Worm (Caenorhabditis elegans) whole organism, L1 larva: ENCODE measurements around the gene cest-10.

Experiments used
- C34B4.2 ChIP-seq: sonication (generic microtip); optimal IDR thresholded peaks from 2 replicates; lab custom pipeline; 2017; ENCODE audit warnings: mild to moderate bottlenecking, missing genetic modification characterization, missing compliant biosample characterization
- F16B12.6 ChIP-seq: fragments of 150-350 bp; optimal IDR thresholded peaks from 2 replicates; lab custom pipeline; 2014; ENCODE audit warnings: missing biosample characterization, missing genetic modification characterization
- Y116A8C.19 ChIP-seq: sonication (generic microtip); optimal IDR thresholded peaks from 2 replicates; lab custom pipeline; 2016; ENCODE audit warnings: missing compliant biosample characterization, missing genetic modification characterization, borderline replicate concordance
- aha-1 ChIP-seq: fragments of 150-350 bp; optimal IDR thresholded peaks from 2 replicates; lab custom pipeline; 2014; ENCODE audit warnings: missing biosample characterization, missing genetic modification characterization
- aly-2 ChIP-seq: fragments of 150-350 bp; optimal IDR thresholded peaks from 2 replicates; lab custom pipeline; 2014; ENCODE audit warnings: missing biosample characterization, missing genetic modification characterization
- ama-1 ChIP-seq: fragments of 150-350 bp; optimal IDR thresholded peaks from 2 replicates; lab custom pipeline; 2014
- blmp-1 ChIP-seq: fragments of 150-350 bp; optimal IDR thresholded peaks from 2 replicates; lab custom pipeline; 2014; ENCODE audit warnings: missing biosample characterization, missing genetic modification characterization
- ceh-63 ChIP-seq: fragments of 200-800 bp; sonication (Bioruptor generic); optimal IDR thresholded peaks from 2 replicates; lab custom pipeline; 2018; ENCODE audit warnings: mild to moderate bottlenecking, missing genetic modification characterization, missing compliant biosample characterization
- ceh-90 ChIP-seq: sonication (generic microtip); optimal IDR thresholded peaks from 2 replicates; lab custom pipeline; 2016; ENCODE audit warnings: missing genetic modification characterization, missing compliant biosample characterization
- dpl-1 ChIP-seq, 3 experiments: fragments of 150-350 bp in 2 of 3; sonication (generic microtip) in 1 of 3; optimal IDR thresholded peaks; 2 replicates each; lab custom pipeline; 2014 to 2017; ENCODE audit warnings: missing biosample characterization in 3 of 3, missing genetic modification characterization in 3 of 3, missing genetic modification reagents in 3 of 3
- dsc-1 ChIP-seq: sonication (generic microtip); optimal IDR thresholded peaks from 2 replicates; lab custom pipeline; 2016; ENCODE audit warnings: mild to moderate bottlenecking, missing genetic modification characterization, missing compliant biosample characterization
- efl-1 ChIP-seq, 4 experiments: fragments of 150-350 bp; optimal IDR thresholded peaks in 3 of 4; peaks in 1 of 4; 1 replicate in 1 of 4; 2 replicates in 3 of 4; lab custom pipeline; 2014; ENCODE audit warnings: missing biosample characterization in 2 of 4, missing genetic modification characterization in 2 of 4, missing genetic modification reagents in 2 of 4
- efl-3 ChIP-seq: fragments of 200-800 bp; sonication (Bioruptor generic); optimal IDR thresholded peaks from 2 replicates; lab custom pipeline; 2018; ENCODE audit warnings: mild to moderate bottlenecking, missing genetic modification characterization, missing compliant biosample characterization
- egl-13 ChIP-seq: sonication (generic microtip); optimal IDR thresholded peaks from 2 replicates; lab custom pipeline; 2016; ENCODE audit warnings: missing genotype, missing genetic modification reagents, missing genetic modification characterization, missing compliant biosample characterization
- elt-3 ChIP-seq, 6 experiments: fragments of 150-350 bp in 1 of 6; sonication (generic microtip); optimal IDR thresholded peaks; 2 replicates each; lab custom pipeline; 2017 to 2018; ENCODE audit warnings: missing biosample characterization in 6 of 6, missing genetic modification characterization in 6 of 6, inconsistent platforms in 1 of 6
- hlh-17 ChIP-seq: fragments of 200-800 bp; sonication (Bioruptor generic); optimal IDR thresholded peaks from 2 replicates; lab custom pipeline; 2018; ENCODE audit warnings: missing genetic modification characterization, mild to moderate bottlenecking, missing compliant biosample characterization, moderate library complexity, borderline replicate concordance
- hlh-4 ChIP-seq: sonication (generic microtip); optimal IDR thresholded peaks from 2 replicates; lab custom pipeline; 2016; ENCODE audit warnings: mild to moderate bottlenecking, missing genetic modification characterization, missing compliant biosample characterization
- jun-1 ChIP-seq: fragments of 150-350 bp; optimal IDR thresholded peaks from 2 replicates; lab custom pipeline; 2014; ENCODE audit warnings: missing biosample characterization, missing genetic modification reagents, missing genetic modification characterization
- lin-13 ChIP-seq: fragments of 150-350 bp; optimal IDR thresholded peaks from 2 replicates; lab custom pipeline; 2014; ENCODE audit warnings: missing biosample characterization, missing genetic modification reagents, missing genetic modification characterization
- lin-14 ChIP-seq: fragments of 200-800 bp; sonication (Bioruptor generic); optimal IDR thresholded peaks from 2 replicates; lab custom pipeline; 2018; ENCODE audit warnings: mild to moderate bottlenecking, missing genetic modification characterization, moderate library complexity, missing compliant biosample characterization
- mab-9 ChIP-seq: fragments of 200-800 bp; sonication (Bioruptor generic); IDR thresholded peaks from 2 replicates; pipeline ENCODE4 v1.3.6; 2022; ENCODE audit warnings: missing genetic modification reagents, missing genetic modification characterization, missing compliant biosample characterization
- nhr-12 ChIP-seq: sonication (generic microtip); optimal IDR thresholded peaks from 2 replicates; lab custom pipeline; 2017; ENCODE audit warnings: missing biosample characterization, missing genetic modification characterization
- nhr-19 ChIP-seq: fragments of 200-800 bp; sonication (Bioruptor generic); conservative IDR thresholded peaks from 2 replicates; pipeline ENCODE4 v1.3.6; 2022; ENCODE audit warnings: missing genetic modification characterization, missing compliant biosample characterization
- nhr-20 ChIP-seq: sonication (generic microtip); optimal IDR thresholded peaks from 2 replicates; lab custom pipeline; 2016; ENCODE audit warnings: mild to moderate bottlenecking, missing genetic modification characterization, missing compliant biosample characterization
- nhr-28 ChIP-seq: fragments of 150-350 bp; optimal IDR thresholded peaks from 2 replicates; lab custom pipeline; 2014; ENCODE audit warnings: missing biosample characterization, missing genetic modification characterization
- nhr-47 ChIP-seq: sonication (generic microtip); optimal IDR thresholded peaks from 2 replicates; lab custom pipeline; 2016; ENCODE audit warnings: mild to moderate bottlenecking, missing genetic modification characterization, moderate library complexity, missing compliant biosample characterization
- nhr-77 ChIP-seq: fragments of 150-350 bp; optimal IDR thresholded peaks from 2 replicates; lab custom pipeline; 2014; ENCODE audit warnings: missing biosample characterization, missing genetic modification characterization
- nhr-84 ChIP-seq: sonication (generic microtip); optimal IDR thresholded peaks from 2 replicates; lab custom pipeline; 2017; ENCODE audit warnings: missing biosample characterization, missing genetic modification characterization
- nhr-85 ChIP-seq: sonication (generic microtip); peaks from one replicate; lab custom pipeline; 2016; ENCODE audit warnings: missing genetic modification characterization, inconsistent platforms, missing compliant biosample characterization
- rnt-1 ChIP-seq: sonication (generic microtip); optimal IDR thresholded peaks from 2 replicates; lab custom pipeline; 2016; ENCODE audit warnings: mild to moderate bottlenecking, missing genetic modification characterization, moderate library complexity, missing compliant biosample characterization
- skn-1 ChIP-seq: fragments of 150-350 bp; optimal IDR thresholded peaks from 2 replicates; lab custom pipeline; 2014; ENCODE audit warnings: missing biosample characterization, missing genetic modification characterization
- snpc-4 ChIP-seq: fragments of 150-350 bp; optimal IDR thresholded peaks from 2 replicates; lab custom pipeline; 2014; ENCODE audit warnings: missing biosample characterization, missing genetic modification characterization
- snu-23 ChIP-seq: sonication (generic microtip); optimal IDR thresholded peaks from 2 replicates; lab custom pipeline; 2016; ENCODE audit warnings: missing genetic modification characterization, missing compliant biosample characterization
- sptf-1 ChIP-seq: fragments of 150-350 bp; optimal IDR thresholded peaks from 2 replicates; lab custom pipeline; 2014; ENCODE audit warnings: missing biosample characterization, missing genetic modification characterization
- sup-37 ChIP-seq: fragments of 200-800 bp; sonication (Bioruptor generic); optimal IDR thresholded peaks from 2 replicates; lab custom pipeline; 2018; ENCODE audit warnings: mild to moderate bottlenecking, missing genetic modification characterization, missing compliant biosample characterization
- swsn-7 ChIP-seq: sonication (generic microtip); optimal IDR thresholded peaks from 2 replicates; lab custom pipeline; 2016; ENCODE audit warnings: missing genetic modification characterization, missing compliant biosample characterization
- tbx-2 ChIP-seq: sonication (generic microtip); optimal IDR thresholded peaks from 2 replicates; lab custom pipeline; 2016; ENCODE audit warnings: missing genetic modification characterization, missing compliant biosample characterization
- unc-130 ChIP-seq: fragments of 150-350 bp; optimal IDR thresholded peaks from 2 replicates; lab custom pipeline; 2017; ENCODE audit warnings: missing biosample characterization, missing genetic modification characterization, inconsistent platforms
- unc-30 ChIP-seq: sonication (generic microtip); optimal IDR thresholded peaks from 2 replicates; lab custom pipeline; 2017; ENCODE audit warnings: missing biosample characterization, missing genetic modification characterization
- unc-86 ChIP-seq: sonication (generic microtip); optimal IDR thresholded peaks from 2 replicates; lab custom pipeline; 2016; ENCODE audit warnings: missing genetic modification characterization, missing compliant biosample characterization
- zag-1 ChIP-seq: fragments of 150-350 bp; optimal IDR thresholded peaks from 2 replicates; lab custom pipeline; 2014; ENCODE audit warnings: missing biosample characterization, missing genetic modification characterization
- zip-4 ChIP-seq: fragments of 200-800 bp; sonication (Bioruptor generic); optimal IDR thresholded peaks from 2 replicates; lab custom pipeline; 2018; ENCODE audit warnings: mild to moderate bottlenecking, missing genetic modification characterization, moderate library complexity, missing compliant biosample characterization
- ztf-11 ChIP-seq, 2 experiments: sonication (generic microtip); optimal IDR thresholded peaks; 2 replicates each; lab custom pipeline; 2016 to 2017; ENCODE audit warnings: missing genetic modification characterization in 2 of 2, missing biosample characterization in 1 of 2, missing compliant biosample characterization in 1 of 2
- ztf-4 ChIP-seq: fragments of 150-350 bp; optimal IDR thresholded peaks from 2 replicates; lab custom pipeline; 2014; ENCODE audit warnings: missing biosample characterization, missing genetic modification characterization

cest-10 gene

ce11 chrIV:7196853-7197252 lies 16.5 kb downstream of the cest-10 start, which contains the start of gene unc-8:
Gene unc-8 (plus strand): TSS chrIV:7197153.
- no peak for TF ChIP-seq nhr-19
- no peak for TF ChIP-seq rnt-1 (tag; lab: Kevin White, UChicago)
- TF ChIP-seq nhr-85, result no peak
- TF ChIP-seq ama-1, result no peak
- no peak for TF ChIP-seq hlh-17 (GFP tag; lab: Kevin White, UChicago)
- no peak for TF ChIP-seq efl-3 (GFP tag; lab: Kevin White, UChicago)
- no peak for TF ChIP-seq egl-13 (tag; lab: Kevin White, UChicago)
- TF ChIP-seq unc-86 (tag; lab: Kevin White, UChicago), result no peak
- no peak for TF ChIP-seq ceh-63 (GFP tag; lab: Kevin White, UChicago)
- no peak for TF ChIP-seq zag-1 (tag; lab: Kevin White, UChicago)
- TF ChIP-seq lin-13 (GFP tag; lab: Kevin White, UChicago), result no peak
- no peak for TF ChIP-seq swsn-7 (tag; lab: Kevin White, UChicago)
- no peak for TF ChIP-seq snpc-4
- no peak for TF ChIP-seq nhr-28 (tag; lab: Kevin White, UChicago)
- TF ChIP-seq nhr-77 (tag; lab: Kevin White, UChicago), result no peak

ce11 chrIV:7203696-7204095 lies 23.3 kb downstream of the cest-10 start, which contains the start of gene R13A1.3:
Gene R13A1.3 (plus strand): TSS chrIV:7203996.
- TF ChIP-seq nhr-47 (tag; lab: Kevin White, UChicago) (no peak), sup-37 (GFP tag; lab: Kevin White, UChicago) (no peak), egl-13 (tag; lab: Kevin White, UChicago) (no peak), aly-2 (tag; lab: Kevin White, UChicago) (no peak), F16B12.6 (no peak), nhr-19 (no peak), Y116A8C.19 (no peak), C34B4.2 (tag; lab: Kevin White, UChicago) (no peak)
- TF ChIP-seq, all 84 proteins: peak for 0

ce11 chrIV:7205969-7206368 lies 25.6 kb downstream of the cest-10 start, which contains the start of gene kcc-1:
Gene kcc-1 (plus strand): TSS chrIV:7206269.
- TF ChIP-seq nhr-47 (tag; lab: Kevin White, UChicago) (no peak), ztf-11 (tag; optimal IDR thresholded peaks at IDR 0.05; lab: Kevin White, UChicago) (no peak), nhr-19 (no peak), unc-86 (tag; lab: Kevin White, UChicago) (no peak), nhr-12 (tag; lab: Kevin White, UChicago) (no peak), lin-14 (GFP tag; lab: Kevin White, UChicago) (no peak)
- TF ChIP-seq, all 84 proteins: peak for 0

ce11 chrIV:7208961-7209360 lies 28.6 kb downstream of the cest-10 start:
- peak; percentile 90 for TF ChIP-seq blmp-1 (tag; lab: Kevin White, UChicago)
- TF ChIP-seq efl-1 (optimal IDR thresholded peaks at IDR 0.05; lab: Kevin White, UChicago), result no peak
- TF ChIP-seq efl-1 (GFP tag; optimal IDR thresholded peaks at IDR 0.05 in 1 of 2; lab: Kevin White, UChicago), result peak in 1 of 2 experiments; percentile 43
- no peak for TF ChIP-seq snu-23 (GFP tag; lab: Kevin White, UChicago)
- no peak for TF ChIP-seq nhr-77 (tag; lab: Kevin White, UChicago)
- no peak for TF ChIP-seq ztf-4
- no peak for TF ChIP-seq tbx-2 (tag; lab: Kevin White, UChicago)
- no peak for TF ChIP-seq unc-30
- no peak for TF ChIP-seq dpl-1 (GFP tag; optimal IDR thresholded peaks at IDR 0.05; lab: Kevin White, UChicago)
- no peak for TF ChIP-seq unc-130 (tag; lab: Kevin White, UChicago)
- no peak for TF ChIP-seq jun-1 (tag; lab: Kevin White, UChicago)
- no peak for TF ChIP-seq aly-2 (tag; lab: Kevin White, UChicago)
- TF ChIP-seq skn-1 (tag; lab: Kevin White, UChicago), result no peak
- no peak for TF ChIP-seq nhr-84

DNA sequence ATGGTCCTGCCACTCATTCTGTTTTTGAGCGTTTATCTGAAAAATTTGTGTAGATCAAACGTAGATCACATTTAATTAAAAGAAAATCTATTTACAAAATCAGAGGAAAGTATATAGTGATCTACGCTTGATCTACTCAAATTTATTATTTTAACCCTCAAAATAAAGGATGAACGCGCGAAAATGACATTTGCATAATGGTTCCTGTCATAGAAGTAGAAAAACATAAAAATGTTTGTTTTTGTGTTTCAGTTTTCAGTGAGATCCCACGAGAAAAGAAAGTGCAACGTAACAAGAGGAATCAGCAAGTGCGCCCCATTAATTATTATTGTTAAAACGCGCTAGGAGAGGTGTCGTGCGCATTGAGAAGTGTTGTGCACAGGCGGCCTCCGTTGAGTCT lies 31.0 kb downstream of the cest-10 start:
- TF ChIP-seq nhr-20 (no peak), unc-86 (tag; lab: Kevin White, UChicago) (no peak), sup-37 (GFP tag; lab: Kevin White, UChicago) (no peak), mab-9 (GFP tag; lab: Robert Waterston, UW) (no peak), zag-1 (tag; lab: Kevin White, UChicago) (no peak), ceh-90 (tag; lab: Kevin White, UChicago) (no peak), snu-23 (GFP tag; lab: Kevin White, UChicago) (no peak), rnt-1 (tag; lab: Kevin White, UChicago) (no peak), F16B12.6 (no peak), hlh-4 (tag; lab: Kevin White, UChicago) (no peak), dsc-1 (tag; lab: Kevin White, UChicago) (no peak), zip-4 (no peak), elt-3 (tag; optimal IDR thresholded peaks at IDR 0.05; lab: Kevin White, UChicago) (no peak), sptf-1 (no peak), lin-13 (GFP tag; lab: Kevin White, UChicago) (no peak), aha-1 (tag; lab: Kevin White, UChicago) (no peak)
